Fruit fly (Drosophila melanogaster): Measurements from ENCODE around the gene CG3168.

Gene CG3168

dm6 chrX:6744088-6744487, 4.3 kb upstream of the CG3168 start, which contains the start of gene RpL17 (continued):
- TF ChIP-seq Aef1 (GFP tag; IDR thresholded peaks at IDR 0.05) (peak; percentile 83), CG7745 (tag; optimal IDR thresholded peaks at IDR 0.05) (peak; percentile 33), Nf-YB (GFP tag; optimal IDR thresholded peaks at IDR 0.05) (peak; percentile 72), Eip74EF (GFP tag; optimal IDR thresholded peaks at IDR 0.05) (peak in 1 of 2 experiments; percentile 79), CG1603 (tag; optimal IDR thresholded peaks at IDR 0.05) (peak; percentile 94), ash1 (GFP tag; optimal IDR thresholded peaks at IDR 0.05) (peak; percentile 79), CG11696 (GFP tag; IDR thresholded peaks at IDR 0.05) (peak; percentile 73), nau (GFP tag; optimal IDR thresholded peaks at IDR 0.05) (peak; percentile 85), chif (GFP tag; optimal IDR thresholded peaks at IDR 0.05) (peak; percentile 81 to 85), lab (GFP tag; optimal IDR thresholded peaks at IDR 0.05) (peak; percentile 94), trem (tag; optimal IDR thresholded peaks at IDR 0.05) (peak; percentile 13), crp (GFP tag; optimal IDR thresholded peaks at IDR 0.05) (peak in 1 of 2 experiments; percentile 57), HmgZ (tag; optimal IDR thresholded peaks at IDR 0.05) (peak; percentile 86), Atf6 (GFP tag; IDR thresholded peaks at IDR 0.05) (peak; percentile 68), crc (GFP tag; optimal IDR thresholded peaks at IDR 0.05) (peak; percentile 76), Sry-β (GFP tag; optimal IDR thresholded peaks at IDR 0.05) (peak; percentile 9), CG17829 (tag; optimal IDR thresholded peaks at IDR 0.05) (peak; percentile 10), prd (optimal IDR thresholded peaks at IDR 0.05) (no peak), prd (GFP tag; IDR thresholded peaks at IDR 0.05) (peak; percentile 65), twi (tag; optimal IDR thresholded peaks at IDR 0.05) (peak; percentile 53), ERR (GFP tag; optimal IDR thresholded peaks at IDR 0.05) (peak; percentile 75), tna (GFP tag; IDR thresholded peaks at IDR 0.05; ENCODE audit: partially characterized antibody) (no peak), Meics (GFP tag; optimal IDR thresholded peaks at IDR 0.05) (peak; percentile 91), hbn (GFP tag; IDR thresholded peaks at IDR 0.05; ENCODE audit: partially characterized antibody) (0 out of 2 replicates have a peak, but pooled peaks have one; percentile 24), Dip3 (GFP tag; optimal IDR thresholded peaks at IDR 0.05) (peak; percentile 70), CG7786 (GFP tag; optimal IDR thresholded peaks at IDR 0.05) (peak; percentile 81), CG2889 (GFP tag; IDR thresholded peaks at IDR 0.05) (peak; percentile 50; the same call in 1 of the 3 replicates), Usf (GFP tag; optimal IDR thresholded peaks at IDR 0.05) (peak; percentile 80), caup (GFP tag; optimal IDR thresholded peaks at IDR 0.05; ENCODE audit: severe bottlenecking) (peak; percentile 95), pnt (GFP tag; optimal IDR thresholded peaks at IDR 0.05) (peak; percentile 63), ase (GFP tag; IDR thresholded peaks at IDR 0.05) (peak; percentile 87), maf-S (GFP tag; optimal IDR thresholded peaks at IDR 0.05) (peak; percentile 77), Bgb (GFP tag; IDR thresholded peaks at IDR 0.05; ENCODE audit: partially characterized antibody) (peak; percentile 40; the same call in 1 of the 2 replicates), CG11723 (GFP tag; optimal IDR thresholded peaks at IDR 0.05) (peak; percentile 87), phol (tag; optimal IDR thresholded peaks at IDR 0.05) (peak; percentile 72), CG17328 (GFP tag; IDR thresholded peaks at IDR 0.05) (peak; percentile 89), seq (GFP tag; IDR thresholded peaks at IDR 0.05) (peak; percentile 79), HLHmδ (GFP tag; optimal IDR thresholded peaks at IDR 0.05) (peak; percentile 26), NfI (GFP tag; optimal IDR thresholded peaks at IDR 0.05) (peak; percentile 93), Scr (GFP tag; IDR thresholded peaks at IDR 0.05; ENCODE audit: partially characterized antibody) (no peak), CG15011 (GFP tag; optimal IDR thresholded peaks at IDR 0.05) (peak; percentile 74), h (optimal IDR thresholded peaks at IDR 0.05) (no peak), inv (GFP tag; IDR thresholded peaks at IDR 0.05; ENCODE audit: partially characterized antibody) (no peak; the same call in 1 of the 2 replicates), Elba2 (GFP tag; optimal IDR thresholded peaks at IDR 0.05) (no peak), Taf1 (GFP tag; IDR thresholded peaks at IDR 0.05) (no peak; the same call in 1 of the 2 replicates), CG8089 (GFP tag; optimal IDR thresholded peaks at IDR 0.05) (peak; percentile 75), vnd (GFP tag; IDR thresholded peaks at IDR 0.05; ENCODE audit: partially characterized antibody) (no peak), Med (GFP tag) (peak; percentile 99), CG14860 (GFP tag; IDR thresholded peaks at IDR 0.05; ENCODE audit: partially characterized antibody) (no peak), aop (GFP tag; IDR thresholded peaks at IDR 0.05) (no peak)

All from whole organism, embryonic.